Worm (Caenorhabditis elegans): ENCODE measurements around the gene cpb-1.

DNA sequence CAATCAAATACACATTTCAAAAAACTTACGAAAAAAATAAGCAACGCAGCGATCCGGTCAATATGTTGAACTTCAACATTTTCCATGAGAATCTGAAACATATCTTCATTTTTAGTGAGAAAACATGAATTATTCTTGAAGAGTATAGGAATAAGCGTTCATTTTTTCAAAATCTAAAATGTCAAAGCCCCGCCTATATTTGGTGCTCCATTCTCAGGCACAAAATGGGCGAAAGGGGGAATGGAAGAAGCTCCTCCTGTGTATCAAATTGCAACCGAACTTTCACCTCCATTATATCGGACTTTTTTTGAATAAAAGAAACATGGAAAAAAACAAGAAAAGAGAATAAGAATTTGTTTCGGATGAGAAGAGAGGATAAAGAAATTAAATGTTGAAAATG, 15.5 kb upstream of the cpb-1 start, which contains the start of gene srx-45:
- TF ChIP-seq che-1 (tag; optimal IDR thresholded peaks at IDR 0.05), result no peak
- no peak for TF ChIP-seq nfya-1 (tag; optimal IDR thresholded peaks at IDR 0.05)
- no peak for TF ChIP-seq syd-9 (tag; optimal IDR thresholded peaks at IDR 0.05)
- TF ChIP-seq tbx-7 (tag; optimal IDR thresholded peaks at IDR 0.05), result no peak
- no peak for TF ChIP-seq nhr-11 (tag; optimal IDR thresholded peaks at IDR 0.05)
